Worm (Caenorhabditis elegans) whole organism, L1 larva: ENCODE data around the gene T26G10.5.

ENCODE experiments used
- C34B4.2 ChIP-seq: sonication (generic microtip); optimal IDR thresholded peaks from 2 replicates; lab custom pipeline; 2017; ENCODE audit warnings: mild to moderate bottlenecking, missing genetic modification characterization, missing compliant biosample characterization
- aly-2 ChIP-seq: fragments of 150-350 bp; optimal IDR thresholded peaks from 2 replicates; lab custom pipeline; 2014; ENCODE audit warnings: missing biosample characterization, missing genetic modification characterization
- fkh-10 ChIP-seq: sonication (generic microtip); optimal IDR thresholded peaks from 2 replicates; lab custom pipeline; 2017; ENCODE audit warnings: missing biosample characterization, missing genetic modification reagents, missing genetic modification characterization
- nhr-237 ChIP-seq: fragments of 150-350 bp; optimal IDR thresholded peaks from 2 replicates; lab custom pipeline; 2014; ENCODE audit warnings: missing biosample characterization, missing genetic modification characterization
- nhr-85 ChIP-seq: sonication (generic microtip); peaks from one replicate; lab custom pipeline; 2016; ENCODE audit warnings: missing genetic modification characterization, inconsistent platforms, missing compliant biosample characterization
- nhr-90 ChIP-seq: sonication (generic microtip); optimal IDR thresholded peaks from 2 replicates; lab custom pipeline; 2016; ENCODE audit warnings: mild to moderate bottlenecking, missing genetic modification characterization, missing compliant biosample characterization; ENCODE audit not compliant: poor library complexity
- rnt-1 ChIP-seq: sonication (generic microtip); optimal IDR thresholded peaks from 2 replicates; lab custom pipeline; 2016; ENCODE audit warnings: mild to moderate bottlenecking, missing genetic modification characterization, moderate library complexity, missing compliant biosample characterization
- skn-1 ChIP-seq: fragments of 150-350 bp; optimal IDR thresholded peaks from 2 replicates; lab custom pipeline; 2014; ENCODE audit warnings: missing biosample characterization, missing genetic modification characterization
- snpc-4 ChIP-seq: fragments of 150-350 bp; optimal IDR thresholded peaks from 2 replicates; lab custom pipeline; 2014; ENCODE audit warnings: missing biosample characterization, missing genetic modification characterization
- ztf-4 ChIP-seq: fragments of 150-350 bp; optimal IDR thresholded peaks from 2 replicates; lab custom pipeline; 2014; ENCODE audit warnings: missing biosample characterization, missing genetic modification characterization

DNA sequence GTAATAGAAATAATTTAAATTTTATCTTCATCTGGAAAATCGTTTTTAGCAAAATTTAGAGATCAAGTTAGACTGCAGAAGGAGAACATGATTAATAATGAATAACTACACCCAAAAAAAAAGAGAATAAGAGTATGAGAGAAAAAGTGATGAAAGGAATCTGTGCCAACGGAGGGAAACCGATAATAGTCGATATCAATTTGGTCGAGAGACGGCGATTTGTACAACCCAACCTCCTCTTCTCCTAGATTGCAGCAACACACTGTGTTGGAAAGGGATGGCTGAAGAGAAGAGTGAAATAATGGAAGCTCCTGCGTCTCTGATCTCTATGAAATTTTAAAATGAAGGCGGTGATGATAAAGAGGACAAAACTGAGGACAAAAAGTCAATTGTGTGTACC lies 48.3 kb upstream of the T26G10.5 start:
- TF ChIP-seq nhr-90 (tag; lab: Kevin White, UChicago) (no peak), nhr-237 (tag; lab: Kevin White, UChicago) (no peak), ztf-4 (no peak), snpc-4 (tag; lab: Kevin White, UChicago) (no peak), fkh-10 (GFP tag; lab: Kevin White, UChicago) (no peak), C34B4.2 (tag; lab: Kevin White, UChicago) (no peak), aly-2 (tag; lab: Kevin White, UChicago) (no peak), nhr-85 (tag; lab: Kevin White, UChicago) (no peak), skn-1 (tag; lab: Kevin White, UChicago) (no peak), rnt-1 (tag; lab: Kevin White, UChicago) (no peak)
